Worm (Caenorhabditis elegans): Measurements from ENCODE around the gene K12H6.12.

K12H6.12 gene

ce11 chrII:2802804-2803586 is 5.0 kb upstream of the K12H6.12 start (continued):
- TF ChIP-seq duxl-1 (tag; optimal IDR thresholded peaks at IDR 0.05; ENCODE audit: poor library complexity) (no peak), ztf-11 (tag; optimal IDR thresholded peaks at IDR 0.05) (no peak), unc-39 (tag; optimal IDR thresholded peaks at IDR 0.05) (no peak), daf-8 (GFP tag; IDR thresholded peaks at IDR 0.05) (no peak), lsy-2 (tag; optimal IDR thresholded peaks at IDR 0.05) (no peak), unc-130 (GFP tag; optimal IDR thresholded peaks at IDR 0.05) (no peak), lin-29 (GFP tag; IDR thresholded peaks at IDR 0.05) (no peak), sdz-12 (GFP tag; optimal IDR thresholded peaks at IDR 0.05) (no peak), dmd-6 (GFP tag; IDR thresholded peaks at IDR 0.05) (peak; percentile 68)

- TF ChIP-seq lsy-2 (tag; optimal IDR thresholded peaks at IDR 0.05) (peak in 1 of 2 experiments; percentile 52), mxl-2 (GFP tag; conservative IDR thresholded peaks at IDR 0.05) (no peak), pqm-1 (tag; optimal IDR thresholded peaks at IDR 0.05) (no peak), dmd-6 (GFP tag; IDR thresholded peaks at IDR 0.05) (peak; percentile 48), hlh-11 (tag; optimal IDR thresholded peaks at IDR 0.05) (peak; percentile 43), nhr-6 (tag; optimal IDR thresholded peaks at IDR 0.05) (peak; percentile 19), egl-27 (tag; optimal IDR thresholded peaks at IDR 0.05) (no peak), dmd-8 (GFP tag; IDR thresholded peaks at IDR 0.05) (no peak), attf-4 (tag; optimal IDR thresholded peaks at IDR 0.05) (no peak), mep-1 (tag; optimal IDR thresholded peaks at IDR 0.05) (peak; percentile 52), mes-2 (tag; optimal IDR thresholded peaks at IDR 0.05; ENCODE audit: poor library complexity, severe bottlenecking) (peak; percentile 0), arid-1 (GFP tag; conservative IDR thresholded peaks at IDR 0.05) (no peak), hlh-30 (tag; optimal IDR thresholded peaks at IDR 0.05; ENCODE audit: insufficient read depth) (peak; percentile 26), mdl-1 (tag; optimal IDR thresholded peaks at IDR 0.05) (peak in 1 of 2 experiments; percentile 65), pha-4 (GFP tag; IDR thresholded peaks at IDR 0.05) (0 out of 2 replicates have a peak, but pooled peaks have one; percentile 20), pha-4 (tag; optimal IDR thresholded peaks at IDR 0.05) (no peak), F37D6.2 (tag; optimal IDR thresholded peaks at IDR 0.05) (no peak), aha-1 (tag) (peak; percentile 20), fkh-10 (GFP tag; optimal IDR thresholded peaks at IDR 0.05) (peak; percentile 1), madf-9 (GFP tag; conservative IDR thresholded peaks at IDR 0.05) (no peak)
Observed at ce11 chrII:2804245-2804644, 3.7 kb upstream of the K12H6.12 start.

ce11 chrII:2804949-2805348 is 3.0 kb upstream of the K12H6.12 start:
- TF ChIP-seq dmd-6 (GFP tag; IDR thresholded peaks at IDR 0.05) (peak; percentile 85), dpl-1 (GFP tag; optimal IDR thresholded peaks at IDR 0.05) (no peak), php-3 (GFP tag; IDR thresholded peaks at IDR 0.05) (0 out of 2 replicates have a peak, but pooled peaks have one; percentile 15), nhr-28 (tag; optimal IDR thresholded peaks at IDR 0.05) (peak; percentile 32), set-16 (GFP tag; IDR thresholded peaks at IDR 0.05) (peak; percentile 26; the same call in 1 of the 2 replicates), ceh-44 (GFP tag; IDR thresholded peaks at IDR 0.05) (no peak), hlh-11 (tag; optimal IDR thresholded peaks at IDR 0.05) (peak; percentile 37), pha-4 (GFP tag; IDR thresholded peaks at IDR 0.05) (0 out of 2 replicates have a peak, but pooled peaks have one; percentile 52), pha-4 (tag; optimal IDR thresholded peaks at IDR 0.05) (no peak), dve-1 (tag; optimal IDR thresholded peaks at IDR 0.05; ENCODE audit: insufficient read depth) (peak; percentile 79), nhr-10 (tag; optimal IDR thresholded peaks at IDR 0.05) (no peak), tra-1 (GFP tag; IDR thresholded peaks at IDR 0.05) (peak; percentile 64; the same call in 1 of the 2 replicates), gei-8 (GFP tag; optimal IDR thresholded peaks at IDR 0.05) (no peak), hlh-30 (tag; optimal IDR thresholded peaks at IDR 0.05; ENCODE audit: insufficient read depth) (peak; percentile 80), rbr-2 (tag; optimal IDR thresholded peaks at IDR 0.05) (no peak), ctbp-1 (GFP tag; IDR thresholded peaks at IDR 0.05) (no peak), Y48G9A.11 (GFP tag; IDR thresholded peaks at IDR 0.05) (no peak), lin-1 (GFP tag; IDR thresholded peaks at IDR 0.05) (0 out of 2 replicates have a peak, but pooled peaks have one; percentile 22), nhr-48 (tag; optimal IDR thresholded peaks at IDR 0.05) (peak; percentile 75)
